Fruit fly (Drosophila melanogaster): ENCODE data around the gene ntc.

ntc gene

dm6 chr3L:3770823-3771222 is 35.4 kb downstream of the ntc start:
- TF ChIP-seq EcR (GFP tag; optimal IDR thresholded peaks at IDR 0.05) (no peak), Pif1B (GFP tag; optimal IDR thresholded peaks at IDR 0.05) (no peak), D1 (tag; optimal IDR thresholded peaks at IDR 0.05) (no peak), CG8301 (tag; optimal IDR thresholded peaks at IDR 0.05) (peak; percentile 32), CG14655 (GFP tag; optimal IDR thresholded peaks at IDR 0.05) (peak; percentile 26), fd96Ca (GFP tag; IDR thresholded peaks at IDR 0.05) (no peak), CG9948 (tag; optimal IDR thresholded peaks at IDR 0.05) (no peak), rn (GFP tag; IDR thresholded peaks at IDR 0.05) (no peak)

- TF ChIP-seq CG10348 (GFP tag; IDR thresholded peaks at IDR 0.05) (no peak), CG8301 (tag; optimal IDR thresholded peaks at IDR 0.05) (no peak), CG9948 (tag; optimal IDR thresholded peaks at IDR 0.05) (no peak), CG12605 (GFP tag; IDR thresholded peaks at IDR 0.05) (no peak), CG4496 (GFP tag; IDR thresholded peaks at IDR 0.05) (0 out of 3 replicates have a peak, but pooled peaks have one; percentile 18), rn (GFP tag; IDR thresholded peaks at IDR 0.05) (no peak), Pif1B (GFP tag; optimal IDR thresholded peaks at IDR 0.05) (no peak)
These were observed 37.1 kb downstream of the ntc start for dm6 chr3L:3769157-3769556.

dm6 chr3L:3767825-3768224 is 38.4 kb downstream of the ntc start:
- TF ChIP-seq Snoo (tag; optimal IDR thresholded peaks at IDR 0.05): peak; percentile 4
- TF ChIP-seq CG13204 (GFP tag; optimal IDR thresholded peaks at IDR 0.05): no peak
- peak; percentile 24; the same call in 1 of the 3 replicates for TF ChIP-seq fd96Ca (GFP tag; IDR thresholded peaks at IDR 0.05)
- 0 out of 2 replicates have a peak, but pooled peaks have one; percentile 3 for TF ChIP-seq rn (GFP tag; IDR thresholded peaks at IDR 0.05)
- TF ChIP-seq CG4496 (GFP tag; IDR thresholded peaks at IDR 0.05): peak; percentile 49; the same call in 1 of the 3 replicates

- TF ChIP-seq gl (tag; optimal IDR thresholded peaks at IDR 0.05) (no peak), D1 (tag; optimal IDR thresholded peaks at IDR 0.05) (peak; percentile 12)
These were observed 39.6 kb downstream of the ntc start for dm6 chr3L:3766704-3767103.

- TF ChIP-seq CG32121 (GFP tag; IDR thresholded peaks at IDR 0.05) (peak; percentile 42), CG15710 (tag; optimal IDR thresholded peaks at IDR 0.05) (peak; percentile 65), EcR (GFP tag; optimal IDR thresholded peaks at IDR 0.05) (peak; percentile 48), Pif1A (GFP tag; optimal IDR thresholded peaks at IDR 0.05) (peak; percentile 59), CG13204 (GFP tag; optimal IDR thresholded peaks at IDR 0.05) (peak; percentile 50), CG8159 (tag; optimal IDR thresholded peaks at IDR 0.05) (peak; percentile 44), Pif1B (GFP tag; optimal IDR thresholded peaks at IDR 0.05) (peak; percentile 23), CG12605 (GFP tag; IDR thresholded peaks at IDR 0.05) (peak; percentile 83), CG10348 (GFP tag; IDR thresholded peaks at IDR 0.05) (no peak), rn (GFP tag; IDR thresholded peaks at IDR 0.05) (no peak), fd96Ca (GFP tag; IDR thresholded peaks at IDR 0.05) (peak; percentile 82; the same call in 2 of the 3 replicates), D1 (tag; optimal IDR thresholded peaks at IDR 0.05) (no peak), gl (tag; optimal IDR thresholded peaks at IDR 0.05) (peak; percentile 85), CG14655 (GFP tag; optimal IDR thresholded peaks at IDR 0.05) (peak; percentile 51), CG17806 (tag; optimal IDR thresholded peaks at IDR 0.05) (peak; percentile 6), CG34367 (tag; optimal IDR thresholded peaks at IDR 0.05) (peak; percentile 52), CG9948 (tag; optimal IDR thresholded peaks at IDR 0.05) (peak; percentile 48), Ets98B (GFP tag; IDR thresholded peaks at IDR 0.05) (peak; percentile 57), Snoo (tag; optimal IDR thresholded peaks at IDR 0.05) (peak; percentile 45), CG4496 (GFP tag; IDR thresholded peaks at IDR 0.05) (peak; percentile 73), CG8301 (tag; optimal IDR thresholded peaks at IDR 0.05) (peak; percentile 32)
These were observed 40.3 kb downstream of the ntc start for dm6 chr3L:3765782-3766520.

- no peak for TF ChIP-seq Pif1A (GFP tag; optimal IDR thresholded peaks at IDR 0.05)
- TF ChIP-seq gl (tag; optimal IDR thresholded peaks at IDR 0.05): no peak
- TF ChIP-seq Ets98B (GFP tag; IDR thresholded peaks at IDR 0.05): no peak
- no peak for TF ChIP-seq rn (GFP tag; IDR thresholded peaks at IDR 0.05)
- no peak for TF ChIP-seq CG13204 (GFP tag; optimal IDR thresholded peaks at IDR 0.05)
- no peak for TF ChIP-seq CG9948 (tag; optimal IDR thresholded peaks at IDR 0.05)
- TF ChIP-seq CG4496 (GFP tag; IDR thresholded peaks at IDR 0.05): no peak
- TF ChIP-seq CG14655 (GFP tag; optimal IDR thresholded peaks at IDR 0.05): no peak
- TF ChIP-seq EcR (GFP tag; optimal IDR thresholded peaks at IDR 0.05): no peak
- no peak for TF ChIP-seq CG34367 (tag; optimal IDR thresholded peaks at IDR 0.05)
- no peak for TF ChIP-seq CG15710 (tag; optimal IDR thresholded peaks at IDR 0.05)
- TF ChIP-seq CG10348 (GFP tag; IDR thresholded peaks at IDR 0.05): no peak
These were observed 41.9 kb downstream of the ntc start for dm6 chr3L:3764338-3764737.

- TF ChIP-seq fd96Ca (GFP tag; IDR thresholded peaks at IDR 0.05) (no peak), EcR (GFP tag; optimal IDR thresholded peaks at IDR 0.05) (no peak), CG15710 (tag; optimal IDR thresholded peaks at IDR 0.05) (no peak), CG14655 (GFP tag; optimal IDR thresholded peaks at IDR 0.05) (no peak), D1 (tag; optimal IDR thresholded peaks at IDR 0.05) (no peak), CG8159 (tag; optimal IDR thresholded peaks at IDR 0.05) (no peak), rn (GFP tag; IDR thresholded peaks at IDR 0.05) (0 out of 2 replicates have a peak, but pooled peaks have one; percentile 5)
These were observed 42.9 kb downstream of the ntc start for dm6 chr3L:3763335-3763734.
